Fruit fly (Drosophila melanogaster) whole organism, embryonic: ENCODE data around the gene awd.
A peak's percentile ranks its signal among the peaks of the same experiment; 100 is the strongest.

Source experiments
- CG10462 ChIP-seq: fragments of 200-800 bp; sonication (Bioruptor generic); optimal IDR thresholded peaks from 2 replicates; lab custom pipeline; 2016; ENCODE audit warnings: missing biosample characterization, missing genetic modification characterization
- CG10543 ChIP-seq: fragments of 200-800 bp; sonication (Bioruptor generic); optimal IDR thresholded peaks from 3 replicates; lab custom pipeline; 2017; ENCODE audit warnings: missing biosample characterization, mild to moderate bottlenecking, missing genetic modification characterization, moderate library complexity
- CG7963 ChIP-seq: fragments of 200-800 bp; sonication (Bioruptor generic); IDR thresholded peaks from 3 replicates; pipeline ENCODE4 v1.3.6; 2022; ENCODE audit warnings: missing biosample characterization, missing genetic modification characterization; ENCODE audit not compliant: partially characterized antibody
- Dek ChIP-seq: fragments of 200-800 bp; sonication (Bioruptor generic); optimal IDR thresholded peaks from 3 replicates; lab custom pipeline; 2019; ENCODE audit warnings: missing biosample characterization, mild to moderate bottlenecking, missing genetic modification characterization, moderate library complexity
- Hr78 ChIP-seq, 2 experiments: fragments of 200-800 bp in 1 of 2; fragments of >200 bp in 1 of 2; sonication (Bioruptor generic) in 1 of 2; optimal IDR thresholded peaks; 2 replicates each; lab custom pipeline; 2017 to 2019; ENCODE audit warnings: missing biosample characterization in 2 of 2, missing genetic modification characterization in 2 of 2, mild to moderate bottlenecking in 1 of 2, moderate library complexity in 1 of 2
- jing ChIP-seq: fragments of 200-800 bp; sonication (Bioruptor generic); optimal IDR thresholded peaks from 2 replicates; lab custom pipeline; 2018; ENCODE audit warnings: missing biosample characterization, mild to moderate bottlenecking, missing genetic modification characterization
- pan ChIP-seq, 4 experiments: fragments of >200 bp in 3 of 4; fragments of 200-800 bp in 1 of 4; sonication (Bioruptor generic) in 1 of 4; optimal IDR thresholded peaks in 3 of 4; IDR thresholded peaks in 1 of 4; 2 replicates each; pipeline versions ENCODE4 v1.3.6 to Lab custom; 2017 to 2022; ENCODE audit warnings: missing biosample characterization in 2 of 4, missing genetic modification characterization in 2 of 4, mixed read lengths in 1 of 4
- psq ChIP-seq: fragments of 200-800 bp; sonication (Bioruptor generic); optimal IDR thresholded peaks from 2 replicates; lab custom pipeline; 2017; ENCODE audit warnings: missing biosample characterization, missing genetic modification characterization
- trh ChIP-seq: fragments of 200-800 bp; sonication (Bioruptor generic); optimal IDR thresholded peaks from 2 replicates; lab custom pipeline; 2016; ENCODE audit warnings: missing biosample characterization, missing genetic modification characterization

dm6 chr3R:31776583-31777362 lies 30.9 kb upstream of the awd start, which contains the start of the genes CG2126 and faf:
- no peak for TF ChIP-seq pan (optimal IDR thresholded peaks at IDR 0.05; lab: Kevin White, UChicago)
- peak in 1 of 2 experiments; percentile 81 for TF ChIP-seq pan (GFP tag; optimal IDR thresholded peaks at IDR 0.05 in 1 of 2, IDR thresholded peaks at IDR 0.05 in 1 of 2)
- TF ChIP-seq Dek (tag; lab: Kevin White, UChicago), result peak; percentile 79
- no peak for TF ChIP-seq jing
- TF ChIP-seq trh (GFP tag; lab: Kevin White, UChicago), result peak; percentile 63
- TF ChIP-seq CG10462, result peak; percentile 56
- no peak for TF ChIP-seq Hr78 (GFP tag; optimal IDR thresholded peaks at IDR 0.05; lab: Kevin White, UChicago)
- TF ChIP-seq psq, result peak; percentile 35
- TF ChIP-seq CG10543 (GFP tag; lab: Kevin White, UChicago), result peak; percentile 83
- no peak for TF ChIP-seq CG7963 (GFP tag; lab: Robert Waterston, UW)
